Worm (Caenorhabditis elegans) whole organism, dauer: ENCODE data around the gene ipla-3.

ENCODE experiments used
- unc-62 ChIP-seq: sonication (generic microtip); optimal IDR thresholded peaks from 2 replicates; lab custom pipeline; 2017; ENCODE audit warnings: missing biosample characterization, missing genetic modification reagents, missing genetic modification characterization

The ipla-3 gene

DNA sequence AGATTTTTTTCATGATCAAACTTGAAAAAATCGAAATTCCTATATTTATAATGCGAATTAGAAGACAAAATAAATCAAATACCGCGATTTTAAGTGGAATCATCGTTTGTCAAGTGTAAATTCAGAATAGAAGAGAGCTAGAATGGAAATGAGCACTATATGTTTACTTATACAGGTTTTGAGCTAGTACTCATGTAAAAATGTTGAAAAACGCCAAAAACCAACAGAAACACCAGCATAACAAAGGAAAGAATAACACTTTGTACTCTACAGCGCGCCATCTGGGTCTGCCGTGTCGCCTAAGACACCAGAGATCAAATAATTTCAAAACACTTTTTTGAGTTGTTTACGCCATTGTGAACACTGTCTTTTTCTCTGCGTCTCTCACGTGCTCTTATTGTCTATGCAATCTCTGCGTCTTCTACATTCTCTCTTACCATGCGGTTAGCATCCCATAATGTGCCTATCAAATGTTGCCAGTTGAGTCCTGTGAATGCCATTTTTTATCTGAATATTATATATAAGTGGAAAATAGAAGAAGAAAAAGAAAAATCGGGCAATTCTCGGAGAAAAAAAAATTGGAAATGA is at the start of gene ipla-3:
Gene ipla-3 (minus strand): TSS at position 510 of the 588 bp plus-strand sequence.
- TF ChIP-seq unc-62 (GFP tag; lab: Kevin White, UChicago): no peak

DNA sequence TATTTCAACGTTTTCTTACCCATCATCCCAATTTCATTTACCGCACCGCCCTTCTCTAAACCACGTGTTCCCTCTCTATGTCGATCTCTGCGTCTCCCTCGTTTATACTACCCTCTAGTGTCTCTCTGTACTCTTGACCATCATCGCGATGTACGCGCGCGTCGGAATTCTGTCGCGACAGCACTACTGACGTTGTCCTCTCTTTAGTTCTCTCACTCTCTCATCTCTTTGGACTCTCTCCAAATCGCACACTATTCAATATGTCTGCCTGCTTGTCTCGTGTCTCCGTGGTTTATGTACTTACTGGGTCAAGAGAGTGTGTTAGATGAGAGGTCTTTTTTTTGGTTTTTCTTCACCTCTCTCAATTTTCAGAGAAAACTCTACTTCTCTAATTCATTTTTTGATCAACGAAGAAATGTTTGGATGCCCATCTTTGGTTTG is 49.2 kb upstream of the ipla-3 start:
- no peak for TF ChIP-seq unc-62 (GFP tag; lab: Kevin White, UChicago)

DNA sequence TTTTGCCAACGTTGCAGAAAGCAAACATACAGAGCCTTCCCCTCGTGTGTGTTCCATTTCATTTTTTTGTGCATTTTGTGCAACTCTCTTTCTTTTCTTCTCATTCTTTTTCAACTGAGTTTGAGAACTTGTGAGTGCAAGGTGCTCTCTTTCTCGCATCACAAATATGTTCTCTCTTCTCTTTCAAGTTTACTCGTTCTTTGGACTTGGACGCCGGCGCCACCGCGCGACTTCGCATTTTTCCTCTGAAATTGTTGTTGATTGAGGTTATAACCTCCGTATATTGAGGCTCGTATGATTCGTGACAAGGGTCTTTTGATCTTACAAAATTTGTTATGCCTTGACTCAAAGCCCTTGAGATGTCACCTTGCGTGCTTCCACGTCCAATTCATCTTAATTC is 47.7 kb upstream of the ipla-3 start:
- TF ChIP-seq unc-62 (GFP tag; lab: Kevin White, UChicago): no peak

DNA sequence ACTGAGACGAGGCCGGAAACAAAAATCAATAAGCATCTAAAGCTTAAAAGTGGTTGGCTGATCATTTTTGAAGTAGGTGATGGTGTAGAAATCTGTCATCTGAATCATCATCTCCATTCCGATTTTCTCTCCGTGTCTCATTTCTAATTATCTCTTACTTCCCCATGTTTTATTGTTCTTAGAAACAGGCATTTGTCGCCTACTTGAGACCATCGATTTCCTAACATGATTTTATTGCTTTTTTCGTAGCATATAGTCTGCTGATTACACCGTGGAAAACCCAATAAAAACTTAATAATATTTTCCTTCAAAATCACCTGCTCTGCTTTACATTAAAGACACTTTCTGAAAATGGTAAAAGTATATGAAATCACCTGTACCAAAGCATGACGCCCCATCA is 46.2 kb upstream of the ipla-3 start, which contains the start of gene F38A6.4:
Gene F38A6.4 (minus strand): TSS at position 101 of the 400 bp plus-strand sequence.
- TF ChIP-seq unc-62 (GFP tag; lab: Kevin White, UChicago): no peak

DNA sequence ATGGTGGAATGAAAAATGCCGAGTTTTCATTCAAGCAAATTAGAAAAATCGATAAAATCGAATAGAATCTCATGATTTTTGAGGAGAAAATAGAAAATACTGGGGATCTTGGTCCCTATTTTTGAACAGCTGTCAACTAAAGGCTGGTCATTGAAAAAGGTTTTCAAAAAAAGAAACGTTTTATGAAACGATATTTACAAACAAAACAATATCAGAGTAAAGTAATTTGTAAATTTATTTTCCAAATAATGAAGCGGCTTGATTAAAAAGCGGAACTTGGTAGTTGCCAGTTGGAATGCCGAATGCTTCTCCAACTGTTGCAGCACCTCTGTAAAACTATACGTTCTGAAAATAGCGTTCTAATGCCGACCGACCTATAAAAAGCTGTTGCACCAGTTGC is 44.6 kb upstream of the ipla-3 start, which contains the start of gene F38A6.5:
Gene F38A6.5 (minus strand): TSS at position 101 of the 400 bp plus-strand sequence.
- TF ChIP-seq unc-62 (GFP tag; lab: Kevin White, UChicago): no peak

DNA sequence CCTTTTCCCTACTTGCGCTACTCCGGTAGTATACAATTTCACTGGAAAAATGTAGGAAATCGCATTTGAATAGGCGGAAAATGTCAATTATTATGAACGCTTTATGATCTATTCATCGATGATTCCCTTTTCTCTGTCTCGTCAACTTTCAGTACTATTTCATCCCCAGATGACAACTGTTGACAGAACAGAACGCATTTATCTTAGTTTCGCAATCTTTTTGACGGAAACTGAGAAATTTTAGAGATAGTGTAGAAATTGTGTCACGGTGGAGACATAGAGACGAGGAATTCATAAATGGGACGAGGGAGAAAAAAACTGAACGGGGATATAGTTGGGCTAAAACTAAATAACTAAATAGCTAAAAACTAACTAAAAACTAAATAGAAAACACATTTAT is 42.6 kb upstream of the ipla-3 start:
- no peak for TF ChIP-seq unc-62 (GFP tag; lab: Kevin White, UChicago)

DNA sequence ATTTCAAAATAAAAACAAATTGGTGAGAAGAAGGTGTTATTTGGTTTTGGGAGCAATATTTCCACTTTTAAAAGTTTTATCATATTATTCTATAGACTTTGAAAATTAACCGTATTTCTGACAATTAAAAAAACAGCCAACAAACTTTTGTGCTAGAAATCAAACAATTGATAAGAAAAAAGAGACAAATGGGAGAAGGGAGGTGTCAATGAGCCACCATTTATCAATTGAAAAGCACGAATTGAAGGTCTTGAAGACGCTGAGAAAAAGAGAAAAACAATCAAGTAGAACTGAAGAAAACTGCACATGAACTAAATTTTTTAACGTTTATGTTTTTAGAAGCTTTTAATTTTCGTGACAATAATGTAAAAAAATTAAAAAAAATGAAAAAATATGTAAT is 41.8 kb upstream of the ipla-3 start:
- no peak for TF ChIP-seq unc-62 (GFP tag; lab: Kevin White, UChicago)

DNA sequence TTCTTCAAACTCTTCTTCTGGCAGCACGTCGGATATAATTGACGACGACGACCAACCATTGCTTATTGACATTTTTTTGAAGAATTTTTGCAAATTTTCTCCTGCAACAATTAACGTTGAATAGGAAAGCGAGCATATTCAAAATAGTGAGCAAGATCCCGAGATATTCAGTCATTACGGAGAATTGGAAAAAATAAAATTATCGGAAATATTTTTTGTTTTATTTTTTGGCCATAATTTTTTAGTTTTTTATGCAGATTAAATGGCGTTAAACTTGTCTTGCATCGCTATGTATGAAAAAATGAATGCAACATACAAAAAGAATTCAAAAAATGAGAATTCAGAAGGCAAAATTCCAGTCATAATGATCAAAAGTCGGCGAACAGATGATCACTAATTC is 41.0 kb upstream of the ipla-3 start, which contains the start of gene elp-1:
Gene elp-1 (minus strand): TSS at position 101 of the 400 bp plus-strand sequence.
- TF ChIP-seq unc-62 (GFP tag; lab: Kevin White, UChicago): no peak

DNA sequence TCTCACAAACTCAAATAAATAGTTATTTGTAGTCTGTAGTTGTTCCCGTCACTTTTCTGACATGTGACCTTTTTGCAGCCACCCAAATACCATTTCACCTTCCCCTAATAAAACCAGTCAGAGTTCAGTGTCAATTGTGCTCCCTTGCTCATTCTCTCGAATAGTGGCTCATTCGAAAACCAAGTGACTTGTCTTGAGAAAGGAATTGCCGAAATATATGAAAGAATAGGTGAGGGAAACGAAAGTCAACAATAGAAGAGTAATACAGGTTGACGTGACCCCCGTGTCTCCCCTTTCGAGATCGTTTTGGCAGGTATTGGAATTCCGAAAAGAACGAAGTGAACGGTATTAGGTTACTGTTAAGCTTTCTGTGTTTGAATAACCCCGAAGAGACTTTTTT is 34.1 kb upstream of the ipla-3 start:
- no peak for TF ChIP-seq unc-62 (GFP tag; lab: Kevin White, UChicago)

DNA sequence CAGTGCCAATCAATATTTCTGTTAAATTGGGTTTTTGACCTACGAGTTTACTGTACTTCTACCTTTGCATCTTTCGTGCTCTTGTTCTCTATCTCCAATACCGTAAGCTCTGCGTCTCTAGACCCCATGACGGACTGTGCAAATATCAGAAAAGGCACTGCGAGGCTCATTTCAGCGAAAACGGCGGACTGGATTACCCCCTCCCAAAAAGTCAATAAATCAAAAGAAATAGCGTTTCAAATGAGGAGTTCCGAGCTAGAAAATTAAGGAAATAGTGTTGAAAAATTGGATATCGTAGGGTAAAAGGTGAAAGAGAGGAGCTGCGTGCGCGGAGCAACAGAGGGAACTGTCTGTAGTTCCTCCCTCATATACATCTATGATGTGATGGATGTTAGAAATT is 32.7 kb upstream of the ipla-3 start:
- no peak for TF ChIP-seq unc-62 (GFP tag; lab: Kevin White, UChicago)

DNA sequence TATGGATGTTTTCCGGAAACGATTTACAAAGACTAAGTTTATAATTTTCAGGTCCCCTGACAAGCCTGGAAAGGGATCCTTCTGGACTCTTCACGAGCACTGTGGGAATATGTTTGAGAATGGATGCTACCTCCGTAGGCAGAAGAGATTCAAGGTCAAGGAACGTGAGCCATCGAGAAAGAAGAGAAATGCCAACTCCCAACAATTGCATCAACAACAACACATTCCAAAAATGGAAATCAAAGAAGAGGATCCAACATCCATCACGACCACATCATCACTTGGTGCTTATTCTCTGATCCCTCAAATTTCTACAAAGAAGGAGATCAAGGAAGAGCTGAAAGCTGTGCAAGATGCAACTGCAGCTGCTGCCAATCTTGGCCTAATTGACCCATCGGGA is 29.0 kb upstream of the ipla-3 start:
- no peak for TF ChIP-seq unc-62 (GFP tag; lab: Kevin White, UChicago)

DNA sequence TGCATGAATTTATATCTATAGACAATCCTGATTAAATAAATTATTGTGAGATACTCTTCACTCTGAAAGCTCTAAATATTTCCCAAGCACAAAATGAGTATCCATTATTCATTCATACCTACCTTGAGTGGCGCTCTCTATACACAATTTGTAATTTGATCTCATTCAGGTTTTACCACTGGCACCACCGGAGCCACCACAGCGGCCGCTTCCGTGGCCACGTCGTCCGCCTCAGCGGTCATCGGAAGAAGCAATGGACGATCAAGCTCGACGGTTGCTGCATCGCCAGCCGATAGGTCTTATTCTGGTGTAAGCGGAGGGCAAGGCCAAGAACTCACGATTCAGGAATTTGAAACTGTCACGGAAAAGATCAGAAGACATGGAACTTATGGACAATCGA is 28.2 kb upstream of the ipla-3 start:
- TF ChIP-seq unc-62 (GFP tag; lab: Kevin White, UChicago): no peak

DNA sequence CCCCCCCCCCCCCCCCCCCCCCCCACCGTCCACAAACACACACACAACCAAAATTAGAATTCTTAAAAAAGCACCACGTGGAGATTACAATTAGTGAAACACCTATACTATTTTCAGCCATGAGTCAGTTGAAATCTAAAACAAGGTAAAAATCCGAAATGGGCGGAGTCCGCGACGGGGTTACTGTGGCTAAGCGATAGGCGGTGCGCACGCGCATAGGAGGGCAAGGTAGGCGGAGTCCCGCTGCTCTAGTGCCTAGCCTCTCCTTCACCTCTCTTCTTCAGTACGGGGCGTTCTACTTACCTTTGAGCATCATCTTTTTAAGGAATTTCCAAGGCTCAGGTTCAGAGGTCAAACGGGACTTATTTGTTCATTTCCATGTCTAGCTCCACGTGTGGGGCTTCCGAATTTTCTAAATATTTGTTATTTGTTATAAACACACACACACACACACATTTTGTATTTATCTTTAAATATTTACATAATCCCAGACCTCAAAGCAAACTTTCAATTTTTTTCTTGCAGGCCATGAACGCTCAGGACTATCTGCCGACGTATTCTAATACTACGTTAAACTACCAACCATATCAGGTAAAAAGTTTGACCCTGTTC is 27.4 kb upstream of the ipla-3 start:
- no peak for TF ChIP-seq unc-62 (GFP tag; lab: Kevin White, UChicago)

DNA sequence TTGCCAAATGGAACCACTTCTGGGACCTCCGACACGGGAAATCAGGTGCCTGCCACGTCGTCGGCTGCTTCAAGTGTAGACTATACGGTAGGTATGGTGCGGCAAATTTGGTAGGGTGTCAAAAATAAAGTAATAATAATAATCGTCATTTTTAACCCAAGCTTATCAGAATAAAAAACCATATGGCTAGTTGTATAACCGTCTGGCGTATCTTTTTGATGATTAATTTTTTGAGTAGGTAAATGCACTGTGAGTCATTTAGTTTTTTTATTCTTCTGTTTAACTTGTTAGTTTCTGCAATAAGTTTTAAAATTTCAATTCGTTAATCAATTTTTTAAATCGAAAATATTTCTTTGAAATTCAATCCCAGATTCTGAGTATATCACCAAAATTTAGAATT is 26.4 kb upstream of the ipla-3 start:
- no peak for TF ChIP-seq unc-62 (GFP tag; lab: Kevin White, UChicago)

DNA sequence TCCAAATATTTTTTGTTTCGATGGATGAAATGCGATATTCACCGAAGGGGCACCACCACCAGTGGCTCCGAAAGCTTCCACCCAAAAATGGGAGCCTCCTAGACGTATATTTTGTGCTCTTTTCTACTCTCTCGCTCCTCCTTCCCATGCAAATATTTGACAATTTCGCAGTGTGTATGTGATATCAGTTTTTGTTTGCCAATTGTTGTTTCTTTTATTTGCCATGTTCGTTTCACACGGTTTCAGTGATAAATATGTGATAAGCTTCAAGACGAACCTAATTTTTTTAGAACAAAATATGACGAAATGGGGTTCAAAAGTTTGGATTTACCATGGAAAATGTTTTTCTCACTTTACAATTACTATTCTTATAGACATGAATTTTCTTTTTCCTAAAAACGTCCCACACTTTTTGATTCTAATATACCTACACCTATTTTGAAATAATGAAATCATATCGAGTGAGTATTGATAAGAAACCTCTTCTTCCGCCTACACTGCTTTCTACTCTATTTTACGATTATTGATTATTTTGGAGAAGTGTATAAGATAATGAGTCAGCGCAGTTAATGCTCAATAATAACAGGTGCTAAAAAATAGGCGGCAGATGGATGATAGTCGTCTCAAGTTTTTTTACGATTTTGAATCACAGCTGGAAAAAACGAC is 24.9 kb upstream of the ipla-3 start:
- TF ChIP-seq unc-62 (GFP tag; lab: Kevin White, UChicago): no peak

DNA sequence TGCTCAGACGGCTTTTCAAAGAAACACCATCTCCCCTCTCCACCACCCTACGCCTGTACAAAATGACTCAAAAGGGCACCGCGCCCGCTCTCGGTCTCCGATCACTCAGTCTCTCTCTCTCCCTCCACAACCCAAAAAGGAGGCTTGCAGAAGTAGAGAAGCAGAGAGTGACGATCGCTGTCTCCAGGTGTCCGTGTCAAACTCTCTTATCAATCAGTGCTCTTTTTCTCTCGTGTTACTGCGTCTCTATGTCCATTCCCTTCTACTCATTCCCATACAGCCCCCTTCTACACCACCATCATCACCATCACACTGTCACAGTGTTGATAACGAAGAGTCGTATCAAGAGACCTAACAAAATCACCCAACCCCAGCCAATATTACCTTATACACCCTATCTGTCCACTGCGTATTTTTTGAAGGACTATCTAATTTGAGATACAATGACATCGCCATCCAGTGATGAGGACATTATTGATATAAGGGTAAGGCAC is 23.6 kb upstream of the ipla-3 start, which contains the start of gene pha-4:
Gene pha-4 (plus strand): TSS at position 444 of the 494 bp plus-strand sequence.
- TF ChIP-seq unc-62 (GFP tag; lab: Kevin White, UChicago): no peak
